Worm (Caenorhabditis elegans): ENCODE data around the gene F08H9.4.

The F08H9.4 gene

DNA sequence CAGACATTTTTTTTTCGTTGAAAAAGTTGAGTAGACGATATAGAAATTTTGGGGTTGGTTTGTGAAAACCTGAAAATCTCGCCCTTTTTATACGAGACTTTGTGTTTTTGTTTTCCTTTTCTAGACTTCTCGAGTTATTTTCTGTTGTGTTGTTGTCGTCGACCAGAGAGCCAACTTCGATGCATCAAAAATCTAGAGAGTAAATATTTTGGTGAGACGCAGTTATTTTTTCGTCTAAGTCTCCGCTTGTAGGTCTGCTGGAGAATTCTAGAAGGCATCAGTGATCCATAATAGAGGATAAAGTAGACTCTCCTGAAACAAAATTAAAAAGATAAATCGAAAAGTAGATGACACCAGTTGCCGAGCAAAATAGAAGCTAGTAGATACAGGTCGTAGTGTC lies at the start of gene F08H9.4:
F08H9.4 (minus strand) TSS at position 61 of the 400 bp plus-strand sequence.
- TF ChIP-seq ceh-82 (tag; optimal IDR thresholded peaks at IDR 0.05) (no peak), mdl-1 (tag; optimal IDR thresholded peaks at IDR 0.05) (no peak), daf-16 (GFP tag; optimal IDR thresholded peaks at IDR 0.05) (peak in 1 of 2 experiments; percentile 95), daf-16 (tag; optimal IDR thresholded peaks at IDR 0.05) (no peak)

DNA sequence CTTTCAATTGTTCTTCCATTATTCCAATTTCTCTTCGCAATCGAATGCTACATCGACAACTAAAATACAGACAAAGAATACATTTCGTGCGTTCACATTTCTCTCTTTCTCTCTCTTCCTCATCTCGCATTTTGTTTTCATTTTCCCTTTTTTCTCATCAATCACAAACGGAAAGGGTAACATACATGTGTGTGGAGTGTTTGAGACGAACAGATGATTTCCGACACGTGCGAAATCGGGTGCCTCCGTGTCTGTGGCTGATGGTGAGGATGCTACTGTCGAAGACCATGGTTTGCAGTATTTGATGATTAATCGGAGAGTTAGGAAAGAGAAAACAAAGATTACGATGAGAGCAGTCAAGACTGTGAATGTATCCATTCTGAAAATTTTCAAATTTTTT lies 46.5 kb upstream of the F08H9.4 start, which contains the start of gene R02D5.9:
R02D5.9 (minus strand) TSS at position 378 of the 400 bp plus-strand sequence.
- TF ChIP-seq nhr-6 (tag; optimal IDR thresholded peaks at IDR 0.05): peak; percentile 85
- peak; percentile 52 for TF ChIP-seq cey-2 (tag; optimal IDR thresholded peaks at IDR 0.05; ENCODE audit: borderline replicate concordance, insufficient read depth)
- peak; percentile 54; the same call in 1 of the 2 replicates for TF ChIP-seq tra-1 (GFP tag; IDR thresholded peaks at IDR 0.05)
- TF ChIP-seq unc-62 (GFP tag; optimal IDR thresholded peaks at IDR 0.05 in 1 of 2): peak in 1 of 2 experiments; percentile 85
- no peak for TF ChIP-seq unc-62 (tag; optimal IDR thresholded peaks at IDR 0.05)
- TF ChIP-seq hlh-30 (tag; optimal IDR thresholded peaks at IDR 0.05; ENCODE audit: insufficient read depth): peak; percentile 85
- TF ChIP-seq Y48G9A.11 (GFP tag; IDR thresholded peaks at IDR 0.05): no peak
- TF ChIP-seq D1046.2 (GFP tag; IDR thresholded peaks at IDR 0.05): no peak
- TF ChIP-seq nhr-25 (tag; optimal IDR thresholded peaks at IDR 0.05; ENCODE audit: borderline replicate concordance, insufficient read depth): no peak
- peak; percentile 77 to 97 for TF ChIP-seq mdl-1 (tag; optimal IDR thresholded peaks at IDR 0.05)
- peak; percentile 91 for TF ChIP-seq mxl-3 (GFP tag; optimal IDR thresholded peaks at IDR 0.05)
- TF ChIP-seq ZK546.5 (tag; optimal IDR thresholded peaks at IDR 0.05): no peak
- TF ChIP-seq nhr-77 (tag; optimal IDR thresholded peaks at IDR 0.05): peak; percentile 47
- peak; percentile 14 for TF ChIP-seq nhr-76 (tag; optimal IDR thresholded peaks at IDR 0.05)
- peak; percentile 61 for TF ChIP-seq dve-1 (tag; optimal IDR thresholded peaks at IDR 0.05; ENCODE audit: insufficient read depth)
- TF ChIP-seq zfp-3 (GFP tag; conservative IDR thresholded peaks at IDR 0.05): no peak
- TF ChIP-seq nhr-28 (tag; optimal IDR thresholded peaks at IDR 0.05): peak; percentile 89

ce11 chrV:14508556-14508955 lies 44.3 kb upstream of the F08H9.4 start:
- TF ChIP-seq unc-62 (GFP tag; optimal IDR thresholded peaks at IDR 0.05 in 1 of 2): peak in 1 of 2 experiments; percentile 66
- no peak for TF ChIP-seq unc-62 (tag; optimal IDR thresholded peaks at IDR 0.05)
- no peak for TF ChIP-seq daf-12 (tag; optimal IDR thresholded peaks at IDR 0.05)
- TF ChIP-seq ZK337.2 (GFP tag; IDR thresholded peaks at IDR 0.05): no peak
- peak; percentile 68 for TF ChIP-seq aha-1 (tag)
- no peak for TF ChIP-seq tra-1 (GFP tag; IDR thresholded peaks at IDR 0.05)
- no peak for TF ChIP-seq nhr-10 (tag; optimal IDR thresholded peaks at IDR 0.05)
- TF ChIP-seq R02D3.7 (tag; optimal IDR thresholded peaks at IDR 0.05): no peak
- no peak for TF ChIP-seq cey-2 (tag; optimal IDR thresholded peaks at IDR 0.05; ENCODE audit: borderline replicate concordance, insufficient read depth)

DNA sequence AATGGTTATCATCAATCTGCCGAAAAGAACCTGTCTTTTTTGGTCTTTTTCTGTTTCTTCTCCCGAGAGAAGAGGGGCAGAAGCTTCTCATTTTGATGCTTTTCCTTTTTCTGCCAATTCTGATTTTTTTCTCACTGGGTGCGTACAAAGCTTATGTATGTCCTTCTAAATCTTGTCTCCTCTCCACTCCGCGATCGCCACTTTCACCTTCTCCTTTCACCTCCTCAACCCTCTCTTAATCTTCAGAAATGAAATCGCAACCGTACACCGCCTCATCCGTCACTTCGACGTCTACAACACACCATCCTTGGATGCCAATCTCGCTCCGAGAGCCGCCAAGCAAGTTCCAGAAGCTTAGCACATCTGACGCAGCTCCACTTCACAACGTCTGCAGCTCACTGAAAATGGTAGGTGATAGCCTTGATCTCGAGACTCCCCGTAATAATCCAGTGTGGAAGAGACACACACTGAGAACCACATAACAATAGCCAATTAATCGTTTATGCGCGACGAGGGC lies 43.8 kb upstream of the F08H9.4 start, which contains the start of gene R02D5.1:
R02D5.1 (plus strand) TSS at position 245 of the 517 bp plus-strand sequence.
- TF ChIP-seq hlh-11 (tag; optimal IDR thresholded peaks at IDR 0.05): peak; percentile 25
- no peak for TF ChIP-seq madf-5 (GFP tag; IDR thresholded peaks at IDR 0.05)
- TF ChIP-seq nhr-48 (tag; optimal IDR thresholded peaks at IDR 0.05): peak; percentile 43

ce11 chrV:14506713-14507675 lies 42.8 kb upstream of the F08H9.4 start:
- TF ChIP-seq tag-97 (GFP tag; IDR thresholded peaks at IDR 0.05) (no peak), ZK546.5 (tag; optimal IDR thresholded peaks at IDR 0.05) (no peak), ceh-32 (tag; optimal IDR thresholded peaks at IDR 0.05; ENCODE audit: poor library complexity) (no peak), aha-1 (tag) (peak; percentile 75), zip-2 (tag; optimal IDR thresholded peaks at IDR 0.05) (no peak), hmg-1.1 (GFP tag; IDR thresholded peaks at IDR 0.05) (no peak), unc-62 (GFP tag; optimal IDR thresholded peaks at IDR 0.05 in 1 of 2) (peak in 1 of 2 experiments; percentile 40), unc-62 (tag; optimal IDR thresholded peaks at IDR 0.05) (no peak), arid-1 (GFP tag; conservative IDR thresholded peaks at IDR 0.05) (no peak), nhr-28 (tag; optimal IDR thresholded peaks at IDR 0.05) (peak; percentile 13), nhr-11 (tag; optimal IDR thresholded peaks at IDR 0.05) (no peak), saeg-2 (GFP tag; IDR thresholded peaks at IDR 0.05) (no peak)
